Fruit fly (Drosophila melanogaster) whole organism, wandering third instar larva: Measurements from ENCODE around the gene CG18249.

Experiments used
- Abd-B ChIP-seq: fragments of >200 bp; optimal IDR thresholded peaks from 2 replicates; lab custom pipeline; 2017; ENCODE audit warnings: missing biosample characterization, missing genetic modification characterization
- CG32264 ChIP-seq: fragments of 200-800 bp; sonication (Bioruptor generic); optimal IDR thresholded peaks from 2 replicates; lab custom pipeline; 2016; ENCODE audit warnings: missing biosample characterization, missing genetic modification characterization
- CG9705 ChIP-seq: fragments of 200-800 bp; sonication (Bioruptor generic); optimal IDR thresholded peaks from 2 replicates; lab custom pipeline; 2018; ENCODE audit warnings: missing biosample characterization, mild to moderate bottlenecking, missing genetic modification characterization
- CrebA ChIP-seq: fragments of 200-800 bp; sonication (Bioruptor generic); optimal IDR thresholded peaks from 2 replicates; lab custom pipeline; 2016; ENCODE audit warnings: missing biosample characterization, mild to moderate bottlenecking, missing genetic modification characterization, borderline replicate concordance
- Dif ChIP-seq: fragments of 200-275, 200-300 bp; sonication (Bioruptor generic); optimal IDR thresholded peaks from 2 replicates; lab custom pipeline; 2018; ENCODE audit warnings: missing biosample characterization, missing genetic modification characterization; ENCODE audit not compliant: partially characterized antibody
- GATAd ChIP-seq: sonication (Bioruptor generic); optimal IDR thresholded peaks from 2 replicates; lab custom pipeline; 2016; ENCODE audit warnings: missing biosample characterization, missing genetic modification characterization
- HLH106 ChIP-seq: fragments of 200-800 bp; optimal IDR thresholded peaks from 3 replicates; lab custom pipeline; 2019; ENCODE audit warnings: missing biosample characterization, mild to moderate bottlenecking, missing genetic modification characterization, moderate library complexity
- Hnf4 ChIP-seq: fragments of 200-800 bp; sonication (Bioruptor generic); optimal IDR thresholded peaks from 2 replicates; lab custom pipeline; 2016; ENCODE audit warnings: missing biosample characterization, mild to moderate bottlenecking, missing genetic modification characterization
- Hr78 ChIP-seq: fragments of >200 bp; optimal IDR thresholded peaks from 2 replicates; lab custom pipeline; 2017; ENCODE audit warnings: missing biosample characterization, missing genetic modification characterization
- Hr83 ChIP-seq: fragments of 200-300 bp; sonication (Bioruptor generic); optimal IDR thresholded peaks from 2 replicates; lab custom pipeline; 2016; ENCODE audit warnings: missing biosample characterization, mild to moderate bottlenecking, missing genetic modification characterization, moderate library complexity; ENCODE audit not compliant: poor library complexity, severe bottlenecking
- Jra ChIP-seq: sonication (Bioruptor generic); optimal IDR thresholded peaks from 2 replicates; lab custom pipeline; 2016; ENCODE audit warnings: missing biosample characterization, missing genetic modification characterization
- Mio ChIP-seq: sonication (Bioruptor generic); optimal IDR thresholded peaks from 2 replicates; lab custom pipeline; 2016; ENCODE audit warnings: missing biosample characterization, missing genetic modification characterization
- Myc ChIP-seq: fragments of >200 bp; optimal IDR thresholded peaks from 2 replicates; lab custom pipeline; 2017
- N ChIP-seq: fragments of >200 bp; optimal IDR thresholded peaks from 2 replicates; lab custom pipeline; 2018; ENCODE audit warnings: missing biosample characterization, missing external identifiers, missing genetic modification characterization
- OdsH ChIP-seq: fragments of 200-800 bp; sonication (Bioruptor generic); optimal IDR thresholded peaks from 2 replicates; lab custom pipeline; 2016; ENCODE audit warnings: missing biosample characterization, mild to moderate bottlenecking, missing genetic modification characterization
- Rel ChIP-seq, 2 experiments: fragments of 200-800 bp; sonication (Bioruptor generic) in 1 of 2; optimal IDR thresholded peaks; 2 replicates in 1 of 2; 3 replicates in 1 of 2; lab custom pipeline; 2016 to 2019; ENCODE audit warnings: mild to moderate bottlenecking in 2 of 2, missing biosample characterization in 2 of 2, missing genetic modification characterization in 2 of 2, moderate library complexity in 1 of 2
- Sp1 ChIP-seq: fragments of 200-800 bp; sonication (Bioruptor generic); optimal IDR thresholded peaks from 3 replicates; lab custom pipeline; 2019; ENCODE audit warnings: missing biosample characterization, mild to moderate bottlenecking, missing genetic modification characterization, moderate library complexity
- Vsx2 ChIP-seq: fragments of 200-300, 225-300 bp; sonication (Bioruptor generic); optimal IDR thresholded peaks from 2 replicates; lab custom pipeline; 2018; ENCODE audit warnings: missing biosample characterization, missing genetic modification characterization; ENCODE audit not compliant: partially characterized antibody
- br ChIP-seq: fragments of 200-800 bp; sonication (Bioruptor generic); optimal IDR thresholded peaks from 2 replicates; lab custom pipeline; 2016; ENCODE audit warnings: missing biosample characterization, missing genetic modification characterization
- brk ChIP-seq: fragments of 200-800 bp; sonication (Bioruptor generic); optimal IDR thresholded peaks from 2 replicates; lab custom pipeline; 2016; ENCODE audit warnings: missing biosample characterization, mild to moderate bottlenecking, missing genetic modification characterization
- dl ChIP-seq, 2 experiments: fragments of 175-275, 200-275 bp in 1 of 2; fragments of 200-275 bp in 1 of 2; sonication (Bioruptor generic); optimal IDR thresholded peaks; lab custom pipeline; 2018; ENCODE audit warnings: mild to moderate bottlenecking in 2 of 2, missing biosample characterization in 2 of 2, missing genetic modification characterization in 2 of 2, moderate library complexity in 2 of 2; ENCODE audit not compliant: partially characterized antibody in 2 of 2, insufficient read depth in 1 of 2
- dmrt93B ChIP-seq: fragments of 200-800 bp; sonication (Bioruptor generic); optimal IDR thresholded peaks from 2 replicates; lab custom pipeline; 2018; ENCODE audit warnings: missing biosample characterization, mild to moderate bottlenecking, missing genetic modification characterization
- dsf ChIP-seq: sonication (Bioruptor generic); optimal IDR thresholded peaks from 2 replicates; lab custom pipeline; 2016; ENCODE audit warnings: missing biosample characterization, missing genetic modification characterization, borderline replicate concordance
- ey ChIP-seq: fragments of 200-800 bp; sonication (Bioruptor generic); optimal IDR thresholded peaks from 2 replicates; lab custom pipeline; 2016; ENCODE audit warnings: missing biosample characterization, missing genetic modification characterization
- foxo ChIP-seq, 2 experiments: fragments of 200-800 bp; sonication (Bioruptor generic); optimal IDR thresholded peaks; 2 replicates in 1 of 2; 3 replicates in 1 of 2; lab custom pipeline; 2016 to 2017; ENCODE audit warnings: missing biosample characterization in 2 of 2, missing genetic modification characterization in 2 of 2
- fru ChIP-seq: fragments of 200-800 bp; sonication (Bioruptor generic); optimal IDR thresholded peaks from 3 replicates; lab custom pipeline; 2016; ENCODE audit warnings: missing biosample characterization, mild to moderate bottlenecking, missing genetic modification characterization
- h ChIP-seq: fragments of 200-800 bp; sonication (Bioruptor generic); optimal IDR thresholded peaks from 3 replicates; lab custom pipeline; 2016; ENCODE audit warnings: missing biosample characterization, mild to moderate bottlenecking, missing genetic modification characterization
- jim ChIP-seq: fragments of 175-275, 200-325 bp; sonication (Bioruptor generic); optimal IDR thresholded peaks from 2 replicates; lab custom pipeline; 2016; ENCODE audit warnings: missing biosample characterization, mild to moderate bottlenecking, missing genetic modification characterization
- lola ChIP-seq: fragments of >200 bp; optimal IDR thresholded peaks from 2 replicates; lab custom pipeline; 2017; ENCODE audit warnings: missing biosample characterization, missing genetic modification characterization
- pan ChIP-seq: fragments of >200 bp; optimal IDR thresholded peaks from 2 replicates; lab custom pipeline; 2017
- psq ChIP-seq: fragments of 200-800 bp; sonication (Bioruptor generic); optimal IDR thresholded peaks from 3 replicates; lab custom pipeline; 2017; ENCODE audit warnings: missing biosample characterization, mild to moderate bottlenecking, missing genetic modification characterization, moderate library complexity
- rgr ChIP-seq: fragments of 200-800 bp; sonication (Bioruptor generic); optimal IDR thresholded peaks from 3 replicates; lab custom pipeline; 2016; ENCODE audit warnings: missing biosample characterization, mild to moderate bottlenecking, missing genetic modification characterization
- sage ChIP-seq: fragments of 200-800 bp; sonication (Bioruptor generic); optimal IDR thresholded peaks from 2 replicates; lab custom pipeline; 2016; ENCODE audit warnings: missing biosample characterization, mild to moderate bottlenecking, missing genetic modification characterization
- sv ChIP-seq: fragments of 200-800 bp; sonication (Bioruptor generic); optimal IDR thresholded peaks from 3 replicates; lab custom pipeline; 2016; ENCODE audit warnings: missing biosample characterization, missing genetic modification characterization
- tai ChIP-seq: sonication (Bioruptor generic); optimal IDR thresholded peaks from 2 replicates; lab custom pipeline; 2016; ENCODE audit warnings: missing biosample characterization, missing genetic modification characterization
- usp ChIP-seq: fragments of >200 bp; optimal IDR thresholded peaks from 2 replicates; lab custom pipeline; 2017; ENCODE audit warnings: missing biosample characterization, missing genetic modification characterization
- woc ChIP-seq: sonication (Bioruptor generic); optimal IDR thresholded peaks from 2 replicates; lab custom pipeline; 2016; ENCODE audit warnings: missing biosample characterization, mild to moderate bottlenecking, missing genetic modification characterization

Gene CG18249

dm6 chr3R:8233370-8233773 is 13.4 kb downstream of the CG18249 start, which contains the start of gene PolI:
TSS of gene PolI (plus strand) at chr3R:8233507.
- TF ChIP-seq Sp1 (GFP tag; lab: Kevin White, UChicago) (no peak), Hnf4 (GFP tag; lab: Kevin White, UChicago) (peak; percentile 31), rgr (GFP tag; lab: Kevin White, UChicago) (peak; percentile 18), CrebA (GFP tag; lab: Kevin White, UChicago) (no peak), sage (GFP tag; lab: Kevin White, UChicago) (peak; percentile 67), Myc (lab: Kevin White, UChicago) (peak; percentile 90), foxo (GFP tag; optimal IDR thresholded peaks at IDR 0.05; lab: Kevin White, UChicago) (peak in 1 of 2 experiments; percentile 34), br (GFP tag; lab: Kevin White, UChicago) (no peak), HLH106 (tag; lab: Kevin White, UChicago) (peak; percentile 28), jim (GFP tag; lab: Kevin White, UChicago) (no peak), ey (GFP tag; lab: Kevin White, UChicago) (peak; percentile 14), Rel (GFP tag; optimal IDR thresholded peaks at IDR 0.05; lab: Kevin White, UChicago) (no peak), Rel (tag; optimal IDR thresholded peaks at IDR 0.05; lab: Kevin White, UChicago) (peak; percentile 49), tai (GFP tag; lab: Kevin White, UChicago) (no peak), Hr83 (GFP tag; lab: Kevin White, UChicago) (peak; percentile 51), Jra (GFP tag; lab: Kevin White, UChicago) (peak; percentile 35), fru (GFP tag; lab: Kevin White, UChicago) (peak; percentile 28), h (GFP tag; lab: Kevin White, UChicago) (peak; percentile 45), CG9705 (GFP tag; lab: Kevin White, UChicago) (peak; percentile 15)

DNA sequence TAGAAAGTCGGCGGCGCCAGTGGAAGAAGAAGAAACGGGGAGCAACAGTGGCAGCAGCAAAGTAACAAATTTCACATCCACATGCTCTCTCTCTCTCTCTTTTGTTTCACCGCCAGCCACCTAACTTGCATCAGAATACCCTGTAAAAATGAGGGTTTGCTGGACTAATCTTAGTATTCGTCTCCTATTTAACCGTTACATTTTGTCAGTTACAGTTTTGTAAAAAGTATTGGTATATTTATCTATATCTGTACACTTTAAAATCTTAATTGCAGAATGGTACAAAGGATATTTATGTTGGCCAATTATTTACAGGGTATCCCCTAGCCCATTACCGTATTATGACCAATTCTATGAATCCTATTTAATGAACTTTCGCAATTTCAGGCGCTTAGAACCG is 13.9 kb downstream of the CG18249 start:
- TF ChIP-seq Hnf4 (GFP tag; lab: Kevin White, UChicago) (peak; percentile 28), sage (GFP tag; lab: Kevin White, UChicago) (no peak), ey (GFP tag; lab: Kevin White, UChicago) (peak; percentile 36), Dif (GFP tag; lab: Kevin White, UChicago) (no peak), tai (GFP tag; lab: Kevin White, UChicago) (no peak), woc (GFP tag; lab: Kevin White, UChicago) (no peak), N (no peak), Hr83 (GFP tag; lab: Kevin White, UChicago) (no peak), h (GFP tag; lab: Kevin White, UChicago) (no peak), foxo (GFP tag; optimal IDR thresholded peaks at IDR 0.05; lab: Kevin White, UChicago) (peak in 1 of 2 experiments; percentile 21), br (GFP tag; lab: Kevin White, UChicago) (peak; percentile 18), rgr (GFP tag; lab: Kevin White, UChicago) (peak; percentile 41), dmrt93B (GFP tag; lab: Kevin White, UChicago) (no peak)

DNA sequence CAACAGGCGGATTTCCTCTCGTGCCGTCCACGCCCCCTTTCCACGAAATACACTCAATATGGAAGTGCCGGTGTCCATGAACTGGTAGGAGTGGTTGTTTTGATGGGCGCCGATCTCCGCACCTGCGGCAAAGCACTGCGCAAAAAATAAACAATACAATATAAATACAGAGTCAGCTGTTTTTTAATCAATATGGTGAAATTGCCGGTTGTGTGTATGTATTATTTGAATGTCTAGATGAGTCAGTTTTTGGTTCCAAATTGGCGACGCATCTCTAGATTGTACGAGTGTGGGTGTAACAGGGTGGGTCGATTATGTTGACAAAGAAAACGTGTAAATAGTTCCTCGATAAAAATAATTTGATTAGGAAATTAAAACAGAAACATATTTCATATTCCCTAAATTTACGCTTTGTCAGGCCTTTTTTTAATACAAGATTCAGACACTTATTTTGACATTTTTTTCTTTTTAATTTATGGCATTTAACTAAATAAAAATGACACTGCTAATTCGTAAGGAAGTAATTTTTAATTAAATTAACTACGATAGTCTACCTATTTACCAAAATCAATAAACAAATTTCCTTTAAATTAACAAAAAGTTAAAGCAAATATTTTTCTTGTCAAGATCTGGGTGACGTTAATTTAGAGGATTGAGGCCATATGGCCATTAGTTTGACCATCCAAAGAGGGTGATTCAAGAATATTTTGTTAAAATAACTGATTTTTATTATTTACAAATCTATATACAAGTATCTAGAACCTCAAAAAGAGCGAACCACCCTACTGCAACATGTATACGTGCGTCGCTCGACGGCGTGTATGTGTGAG is 19.7 kb downstream of the CG18249 start:
- TF ChIP-seq sv (GFP tag; lab: Kevin White, UChicago) (peak; percentile 78), br (GFP tag; lab: Kevin White, UChicago) (peak; percentile 74), lola (GFP tag; lab: Kevin White, UChicago) (no peak), Mio (GFP tag; lab: Kevin White, UChicago) (peak; percentile 34), dl (GFP tag; optimal IDR thresholded peaks at IDR 0.05; lab: Kevin White, UChicago; ENCODE audit: insufficient read depth in 1 of 2, partially characterized antibody in 2 of 2) (no peak), tai (GFP tag; lab: Kevin White, UChicago) (no peak), HLH106 (tag; lab: Kevin White, UChicago) (peak; percentile 87), CG32264 (GFP tag; lab: Kevin White, UChicago) (peak; percentile 43), psq (GFP tag; lab: Kevin White, UChicago) (peak; percentile 82), fru (GFP tag; lab: Kevin White, UChicago) (peak; percentile 44), GATAd (GFP tag; lab: Kevin White, UChicago) (no peak), Rel (GFP tag; optimal IDR thresholded peaks at IDR 0.05; lab: Kevin White, UChicago) (peak; percentile 32), Rel (tag; optimal IDR thresholded peaks at IDR 0.05; lab: Kevin White, UChicago) (peak; percentile 49), Hr78 (GFP tag; lab: Kevin White, UChicago) (no peak), jim (GFP tag; lab: Kevin White, UChicago) (no peak), Hnf4 (GFP tag; lab: Kevin White, UChicago) (peak; percentile 49), usp (GFP tag; lab: Kevin White, UChicago) (no peak), Sp1 (GFP tag; lab: Kevin White, UChicago) (peak; percentile 93), Dif (GFP tag; lab: Kevin White, UChicago) (no peak), pan (no peak), dmrt93B (GFP tag; lab: Kevin White, UChicago) (peak; percentile 69), OdsH (GFP tag; lab: Kevin White, UChicago) (peak; percentile 84), Abd-B (GFP tag; lab: Kevin White, UChicago) (no peak), Myc (lab: Kevin White, UChicago) (no peak), h (GFP tag; lab: Kevin White, UChicago) (peak; percentile 82), CG9705 (GFP tag; lab: Kevin White, UChicago) (peak; percentile 66), rgr (GFP tag; lab: Kevin White, UChicago) (peak; percentile 85), Jra (GFP tag; lab: Kevin White, UChicago) (peak; percentile 71), Vsx2 (GFP tag; lab: Kevin White, UChicago) (no peak), foxo (GFP tag; optimal IDR thresholded peaks at IDR 0.05; lab: Kevin White, UChicago) (peak in 1 of 2 experiments; percentile 90), CrebA (GFP tag; lab: Kevin White, UChicago) (no peak), sage (GFP tag; lab: Kevin White, UChicago) (peak; percentile 56), brk (peak; percentile 63), dsf (GFP tag; lab: Kevin White, UChicago) (peak; percentile 29), N (no peak), Hr83 (GFP tag; lab: Kevin White, UChicago) (peak; percentile 39)
